Worm (Caenorhabditis elegans) whole organism, L3 larva: ENCODE results near the gene fndc-1.

Experiments used
- ama-1 ChIP-seq: fragments of 150-350 bp; optimal IDR thresholded peaks from 2 replicates; lab custom pipeline; 2018
- ceh-28 ChIP-seq: fragments of 150-350 bp; optimal IDR thresholded peaks from 2 replicates; lab custom pipeline; 2014; ENCODE audit warnings: missing biosample characterization, missing genetic modification reagents, missing genetic modification characterization
- ceh-82 ChIP-seq: fragments of 150-350 bp; optimal IDR thresholded peaks from 2 replicates; lab custom pipeline; 2014; ENCODE audit warnings: missing biosample characterization, missing genetic modification characterization
- elt-1 ChIP-seq: fragments of 150-350 bp; optimal IDR thresholded peaks from 2 replicates; lab custom pipeline; 2014; ENCODE audit warnings: missing biosample characterization, missing genetic modification characterization
- elt-2 ChIP-seq: sonication (generic microtip); optimal IDR thresholded peaks from 2 replicates; lab custom pipeline; 2016; ENCODE audit warnings: missing genetic modification reagents, mild to moderate bottlenecking, missing genetic modification characterization, missing compliant biosample characterization
- elt-3 ChIP-seq, 3 experiments: fragments of 150-350 bp in 1 of 3; sonication (generic microtip) in 2 of 3; optimal IDR thresholded peaks; 2 replicates in 2 of 3; 4 replicates in 1 of 3; lab custom pipeline; 2014 to 2017; ENCODE audit warnings: missing biosample characterization in 3 of 3, missing genetic modification characterization in 3 of 3
- eor-1 ChIP-seq, 2 experiments: fragments of 150-350 bp; optimal IDR thresholded peaks; 2 replicates each; lab custom pipeline; 2014 to 2018; ENCODE audit warnings: missing biosample characterization in 2 of 2, missing genetic modification characterization in 2 of 2
- fkh-2 ChIP-seq: fragments of 150-350 bp; optimal IDR thresholded peaks from 2 replicates; lab custom pipeline; 2014; ENCODE audit warnings: missing biosample characterization, missing genetic modification reagents, missing genetic modification characterization
- hmg-11 ChIP-seq: sonication (generic microtip); optimal IDR thresholded peaks from 2 replicates; lab custom pipeline; 2016; ENCODE audit warnings: missing genetic modification characterization, missing compliant biosample characterization
- jun-1 ChIP-seq: fragments of 150-350 bp; optimal IDR thresholded peaks from 2 replicates; lab custom pipeline; 2014; ENCODE audit warnings: missing biosample characterization, missing genetic modification reagents, missing genetic modification characterization
- lin-15B ChIP-seq: fragments of 150-350 bp; optimal IDR thresholded peaks from 2 replicates; lab custom pipeline; 2014; ENCODE audit warnings: missing biosample characterization, missing genetic modification characterization
- lin-39 ChIP-seq: fragments of 150-350 bp; optimal IDR thresholded peaks from 2 replicates; lab custom pipeline; 2018; ENCODE audit warnings: missing biosample characterization, missing genetic modification reagents, missing genetic modification characterization
- mml-1 ChIP-seq: fragments of 150-350 bp; sonication (generic microtip); optimal IDR thresholded peaks from 3 replicates; lab custom pipeline; 2014; ENCODE audit warnings: missing biosample characterization, missing genetic modification characterization
- nfya-1 ChIP-seq: sonication (generic microtip); optimal IDR thresholded peaks from 2 replicates; lab custom pipeline; 2017; ENCODE audit warnings: missing genetic modification characterization, mild to moderate bottlenecking, missing compliant biosample characterization, antibody characterized with exemption, moderate library complexity; ENCODE audit not compliant: insufficient read depth
- nhr-12 ChIP-seq: fragments of 150-350 bp; optimal IDR thresholded peaks from 2 replicates; lab custom pipeline; 2014; ENCODE audit warnings: missing biosample characterization, missing genetic modification characterization
- nhr-237 ChIP-seq: fragments of 150-350 bp; optimal IDR thresholded peaks from 2 replicates; lab custom pipeline; 2014; ENCODE audit warnings: missing biosample characterization, missing genetic modification characterization
- nhr-28 ChIP-seq: fragments of 150-350 bp; optimal IDR thresholded peaks from 2 replicates; lab custom pipeline; 2014; ENCODE audit warnings: missing biosample characterization, missing genetic modification characterization
- nhr-76 ChIP-seq: fragments of 150-350 bp; sonication (generic microtip); optimal IDR thresholded peaks from 5 replicates; lab custom pipeline; 2014; ENCODE audit warnings: missing biosample characterization, missing genetic modification characterization
- pqm-1 ChIP-seq: fragments of 150-350 bp; optimal IDR thresholded peaks from 2 replicates; lab custom pipeline; 2017; ENCODE audit warnings: missing biosample characterization, missing genetic modification characterization, inconsistent platforms
- tbx-2 ChIP-seq: sonication (generic microtip); optimal IDR thresholded peaks from 2 replicates; lab custom pipeline; 2016; ENCODE audit warnings: mild to moderate bottlenecking, missing genetic modification characterization, missing compliant biosample characterization
- unc-39 ChIP-seq: sonication (generic microtip); optimal IDR thresholded peaks from 4 replicates; lab custom pipeline; 2017; ENCODE audit warnings: missing biosample characterization, missing genetic modification characterization
- unc-62 ChIP-seq: fragments of 150-350 bp; sonication (generic microtip); optimal IDR thresholded peaks from 4 replicates; lab custom pipeline; 2014; ENCODE audit warnings: missing biosample characterization, missing genetic modification reagents, missing genetic modification characterization
- zag-1 ChIP-seq: fragments of 150-350 bp; optimal IDR thresholded peaks from 2 replicates; lab custom pipeline; 2014; ENCODE audit warnings: missing biosample characterization, missing genetic modification characterization

The fndc-1 gene

DNA sequence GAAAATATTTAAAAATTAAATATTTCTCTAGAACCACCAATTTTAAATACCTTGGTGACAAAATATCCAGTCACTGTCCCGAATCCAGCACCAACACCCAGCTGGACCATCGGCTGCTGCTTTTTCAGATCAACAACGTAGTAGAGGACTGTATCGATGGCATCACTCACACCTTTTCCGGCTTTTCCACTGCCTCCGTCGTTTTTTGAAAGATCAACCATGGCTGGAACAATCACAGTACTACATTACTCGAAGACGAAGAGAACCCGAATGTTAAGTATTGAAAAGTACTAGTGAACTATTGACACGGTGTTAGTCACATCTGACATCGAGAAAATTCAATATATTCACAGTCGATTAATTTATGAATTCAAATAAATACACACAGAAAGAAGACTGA, at the start of gene fndc-1:
fndc-1 (minus strand) TSS at position 227 of the 400 bp plus-strand sequence.
- no peak for TF ChIP-seq ceh-28 (tag; lab: Kevin White, UChicago)
- TF ChIP-seq nhr-12 (tag; lab: Kevin White, UChicago), result no peak
- peak; percentile 25 for TF ChIP-seq ama-1 (lab: Kevin White, UChicago)
- TF ChIP-seq tbx-2 (tag; lab: Kevin White, UChicago), result no peak
- no peak for TF ChIP-seq pqm-1 (tag; lab: Kevin White, UChicago)
- TF ChIP-seq, all 47 proteins: peak for 1

- TF ChIP-seq ceh-82 (tag; lab: Kevin White, UChicago), result no peak
- TF ChIP-seq, all 47 proteins: peak for 0
These were observed 49.3 kb upstream of the fndc-1 start for ce11 chrII:11286445-11286844.

- TF ChIP-seq elt-2 (tag; lab: Kevin White, UChicago), result peak; percentile 41
- TF ChIP-seq zag-1, result no peak
- no peak for TF ChIP-seq elt-1
- TF ChIP-seq nfya-1 (tag; lab: Kevin White, UChicago), result peak; percentile 62
These were observed 48.3 kb upstream of the fndc-1 start for ce11 chrII:11285282-11285933.

DNA sequence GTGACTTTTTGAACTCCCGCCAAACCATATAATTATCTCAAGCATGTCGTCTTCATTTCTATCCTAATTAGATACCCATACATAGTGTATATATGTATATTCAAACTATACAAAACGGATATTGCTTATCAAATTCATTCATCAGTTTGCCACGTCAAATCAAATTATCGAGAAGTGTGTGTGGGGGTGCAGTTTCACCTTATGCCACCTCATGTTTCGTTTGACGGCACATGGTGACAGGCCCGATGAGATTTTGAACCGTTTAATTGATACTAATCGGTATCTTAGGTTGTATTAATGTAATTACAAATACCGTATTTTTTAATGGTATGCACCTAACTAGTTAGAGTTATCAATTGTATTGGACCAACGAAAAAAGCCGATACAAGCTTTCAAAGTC, 47.6 kb upstream of the fndc-1 start:
- TF ChIP-seq lin-15B (tag; lab: Kevin White, UChicago) (no peak), tbx-2 (tag; lab: Kevin White, UChicago) (no peak), unc-39 (tag; lab: Kevin White, UChicago) (no peak)
- TF ChIP-seq, all 47 proteins: peak for 0

ce11 chrII:11283803-11284202, 46.7 kb upstream of the fndc-1 start:
- TF ChIP-seq elt-2 (tag; lab: Kevin White, UChicago) (peak; percentile 63), elt-3 (tag; optimal IDR thresholded peaks at IDR 0.05; lab: Kevin White, UChicago) (no peak), pqm-1 (tag; lab: Kevin White, UChicago) (peak; percentile 31)

DNA sequence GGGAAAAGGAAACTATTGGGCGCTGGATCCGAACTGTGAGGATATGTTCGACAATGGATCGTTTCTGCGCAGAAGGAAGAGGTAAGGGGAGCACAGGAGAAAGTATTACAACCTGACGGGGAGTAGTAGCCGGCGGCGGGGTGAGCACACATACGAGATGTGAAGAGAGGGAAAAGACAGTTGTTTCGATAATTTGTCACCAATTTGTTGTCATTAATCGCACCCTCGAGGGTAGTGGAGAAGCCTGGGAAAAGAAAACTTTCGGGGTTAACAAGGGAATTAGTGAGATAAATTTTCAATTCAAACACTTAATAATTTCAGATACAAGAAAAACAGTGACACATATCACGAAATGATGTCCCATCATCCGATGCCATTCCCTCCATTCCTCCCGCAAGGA, 45.9 kb upstream of the fndc-1 start:
- no peak for TF ChIP-seq unc-39 (tag; lab: Kevin White, UChicago)
- TF ChIP-seq nhr-237, result no peak
- no peak for TF ChIP-seq fkh-2
- TF ChIP-seq lin-39 (tag; lab: Kevin White, UChicago), result peak; percentile 1
- no peak for TF ChIP-seq hmg-11 (tag; lab: Kevin White, UChicago)
- no peak for TF ChIP-seq zag-1
- no peak for TF ChIP-seq tbx-2 (tag; lab: Kevin White, UChicago)
- no peak for TF ChIP-seq nhr-76 (tag; lab: Kevin White, UChicago)
- TF ChIP-seq unc-62, result no peak

- TF ChIP-seq eor-1 (tag; optimal IDR thresholded peaks at IDR 0.05; lab: Kevin White, UChicago) (no peak), elt-2 (tag; lab: Kevin White, UChicago) (peak; percentile 27), nhr-76 (tag; lab: Kevin White, UChicago) (no peak)
These were observed 44.5 kb upstream of the fndc-1 start, which contains the start of gene unc-130 for ce11 chrII:11281666-11282065. Gene unc-130, plus strand, starts transcription at chrII:11281966.

ce11 chrII:11281177-11281576, 44.1 kb upstream of the fndc-1 start:
- TF ChIP-seq lin-15B (tag; lab: Kevin White, UChicago) (no peak), jun-1 (no peak), nhr-28 (tag; lab: Kevin White, UChicago) (no peak), zag-1 (no peak)
- TF ChIP-seq, all 47 proteins: peak for 0

- peak; percentile 8 for TF ChIP-seq elt-2 (tag; lab: Kevin White, UChicago)
- TF ChIP-seq nfya-1 (tag; lab: Kevin White, UChicago), result peak; percentile 95
- no peak for TF ChIP-seq nhr-237
- no peak for TF ChIP-seq mml-1 (tag; lab: Kevin White, UChicago)
These were observed 42.8 kb upstream of the fndc-1 start for ce11 chrII:11279971-11280370.
